Fruit fly (Drosophila melanogaster) whole organism, adult: ENCODE measurements around the gene CG13613.

Experiments used
- CG11617 ChIP-seq: fragments of 200-800 bp; sonication (Bioruptor generic); optimal IDR thresholded peaks from 2 replicates; lab custom pipeline; 2017; ENCODE audit warnings: mild to moderate bottlenecking, missing biosample characterization, missing genetic modification reagents, missing genetic modification characterization
- CG12768 ChIP-seq: fragments of 200-800 bp; sonication (Bioruptor generic); optimal IDR thresholded peaks from 2 replicates; lab custom pipeline; 2017; ENCODE audit warnings: missing biosample characterization, missing genetic modification characterization, mild to moderate bottlenecking, moderate library complexity, missing genetic modification reagents
- CG14711 ChIP-seq: fragments of 200-800 bp; sonication (Bioruptor generic); optimal IDR thresholded peaks from 2 replicates; lab custom pipeline; 2018; ENCODE audit warnings: missing biosample characterization, mild to moderate bottlenecking, missing genetic modification characterization, moderate library complexity
- CG1620 ChIP-seq: fragments of 200-800 bp; sonication (Bioruptor generic); optimal IDR thresholded peaks from 2 replicates; lab custom pipeline; 2016; ENCODE audit warnings: missing biosample characterization, missing genetic modification characterization
- CG33017 ChIP-seq: fragments of 200-800 bp; sonication (Bioruptor generic); optimal IDR thresholded peaks from 2 replicates; lab custom pipeline; 2018; ENCODE audit warnings: missing biosample characterization, mild to moderate bottlenecking, missing genetic modification characterization, moderate library complexity
- CG5204 ChIP-seq: fragments of 200-800 bp; sonication (Bioruptor generic); optimal IDR thresholded peaks from 2 replicates; lab custom pipeline; 2016; ENCODE audit warnings: missing biosample characterization, missing genetic modification characterization
- CG7045 ChIP-seq: fragments of 200-800 bp; sonication (Bioruptor generic); optimal IDR thresholded peaks from 2 replicates; lab custom pipeline; 2017; ENCODE audit warnings: missing biosample characterization, mild to moderate bottlenecking, missing genetic modification characterization
- CG7101 ChIP-seq: fragments of 200-800 bp; sonication (Bioruptor generic); optimal IDR thresholded peaks from 2 replicates; lab custom pipeline; 2018; ENCODE audit warnings: missing biosample characterization, mild to moderate bottlenecking, missing genetic modification characterization, moderate library complexity
- Clk ChIP-seq: fragments of 200-800 bp; sonication (Bioruptor generic); optimal IDR thresholded peaks from 2 replicates; lab custom pipeline; 2017; ENCODE audit warnings: missing biosample characterization, missing genetic modification characterization
- Crg-1 ChIP-seq: fragments of 200-800 bp; sonication (Bioruptor generic); optimal IDR thresholded peaks from 2 replicates; lab custom pipeline; 2016; ENCODE audit warnings: missing biosample characterization, missing genetic modification characterization
- Hr96 ChIP-seq: fragments of 200-800 bp; sonication (Bioruptor generic); optimal IDR thresholded peaks from 2 replicates; lab custom pipeline; 2016; ENCODE audit warnings: missing biosample characterization, missing genetic modification characterization
- Mnt ChIP-seq: fragments of 200-800 bp; sonication (Bioruptor generic); optimal IDR thresholded peaks from 2 replicates; lab custom pipeline; 2016; ENCODE audit warnings: missing biosample characterization, mild to moderate bottlenecking, missing genetic modification characterization
- bab1 ChIP-seq: fragments of 200-800 bp; sonication (Bioruptor generic); optimal IDR thresholded peaks from 3 replicates; lab custom pipeline; 2019; ENCODE audit warnings: missing biosample characterization, mild to moderate bottlenecking, missing genetic modification characterization, moderate library complexity
- cic ChIP-seq: fragments of 200-800 bp; sonication (Bioruptor generic); optimal IDR thresholded peaks from 2 replicates; lab custom pipeline; 2017; ENCODE audit warnings: missing biosample characterization, mild to moderate bottlenecking, missing genetic modification characterization, moderate library complexity
- cnc ChIP-seq, 2 experiments: fragments of >200 bp; optimal IDR thresholded peaks; 2 replicates each; lab custom pipeline; 2017
- kay ChIP-seq: fragments of 200-800 bp; sonication (Bioruptor generic); peaks from one replicate; lab custom pipeline; 2016; ENCODE audit warnings: missing biosample characterization, missing genetic modification characterization, borderline replicate concordance
- ovo ChIP-seq: fragments of 200-800 bp; sonication (Bioruptor generic); optimal IDR thresholded peaks from 2 replicates; lab custom pipeline; 2016; ENCODE audit warnings: missing biosample characterization, missing genetic modification characterization
- pad ChIP-seq: fragments of 200-800 bp; sonication (Bioruptor generic); optimal IDR thresholded peaks from 3 replicates; lab custom pipeline; 2017; ENCODE audit warnings: missing biosample characterization, missing genetic modification characterization, mild to moderate bottlenecking, moderate library complexity, missing genetic modification reagents
- tj ChIP-seq: fragments of 200-800 bp; sonication (Bioruptor generic); optimal IDR thresholded peaks from 3 replicates; lab custom pipeline; 2017; ENCODE audit warnings: missing biosample characterization, mild to moderate bottlenecking, missing genetic modification characterization, moderate library complexity
- toe ChIP-seq: fragments of 200-800 bp; sonication (Bioruptor generic); optimal IDR thresholded peaks from 2 replicates; lab custom pipeline; 2016; ENCODE audit warnings: missing biosample characterization, missing genetic modification characterization

The CG13613 gene

dm6 chr3R:24372662-24373061, 7.3 kb downstream of the CG13613 start, which contains the start of gene CG17782:
Gene CG17782 (minus strand): TSS chr3R:24372762.
- TF ChIP-seq ovo (GFP tag; lab: Kevin White, UChicago), result no peak
- no peak for TF ChIP-seq tj
- no peak for TF ChIP-seq CG5204 (GFP tag; lab: Kevin White, UChicago)
- TF ChIP-seq CG11617, result no peak

- TF ChIP-seq CG1620 (GFP tag; lab: Kevin White, UChicago) (no peak), CG7045 (GFP tag; lab: Kevin White, UChicago) (no peak), CG12768 (GFP tag; lab: Kevin White, UChicago) (no peak), cic (GFP tag; lab: Kevin White, UChicago) (no peak), ovo (GFP tag; lab: Kevin White, UChicago) (no peak), CG5204 (GFP tag; lab: Kevin White, UChicago) (no peak), pad (no peak), Hr96 (GFP tag; lab: Kevin White, UChicago) (no peak), tj (no peak), Mnt (GFP tag; lab: Kevin White, UChicago) (no peak), cnc (optimal IDR thresholded peaks at IDR 0.05; lab: Kevin White, UChicago) (no peak), bab1 (no peak), CG33017 (tag; lab: Kevin White, UChicago) (no peak), Clk (GFP tag; lab: Kevin White, UChicago) (no peak), CG14711 (tag; lab: Kevin White, UChicago) (no peak), CG11617 (no peak), Crg-1 (GFP tag; lab: Kevin White, UChicago) (no peak), toe (GFP tag; lab: Kevin White, UChicago) (no peak), CG7101 (tag; lab: Kevin White, UChicago) (no peak), kay (GFP tag; lab: Kevin White, UChicago) (no peak)
Measured at dm6 chr3R:24375561-24375960, 10.2 kb downstream of the CG13613 start, which contains the start of gene CG17781. Gene CG17781 (minus strand): TSS chr3R:24375661.

dm6 chr3R:24376565-24376964, 11.2 kb downstream of the CG13613 start, which contains the start of gene CG33342:
Gene CG33342 (plus strand): TSS chr3R:24376865.
- TF ChIP-seq toe (GFP tag; lab: Kevin White, UChicago) (no peak), bab1 (no peak)

dm6 chr3R:24384952-24385351, 19.6 kb downstream of the CG13613 start, which contains the start of gene CG17780:
Gene CG17780 (minus strand): TSS chr3R:24385052.
- TF ChIP-seq cnc (optimal IDR thresholded peaks at IDR 0.05; lab: Kevin White, UChicago), result no peak
- TF ChIP-seq CG14711 (tag; lab: Kevin White, UChicago), result no peak
- TF ChIP-seq pad, result no peak
- TF ChIP-seq Crg-1 (GFP tag; lab: Kevin White, UChicago), result no peak
- no peak for TF ChIP-seq toe (GFP tag; lab: Kevin White, UChicago)
- no peak for TF ChIP-seq cic (GFP tag; lab: Kevin White, UChicago)
- no peak for TF ChIP-seq Clk (GFP tag; lab: Kevin White, UChicago)
- TF ChIP-seq CG1620 (GFP tag; lab: Kevin White, UChicago), result no peak
- TF ChIP-seq CG7101 (tag; lab: Kevin White, UChicago), result no peak
- TF ChIP-seq Hr96 (GFP tag; lab: Kevin White, UChicago), result no peak
- no peak for TF ChIP-seq CG7045 (GFP tag; lab: Kevin White, UChicago)
- no peak for TF ChIP-seq Mnt (GFP tag; lab: Kevin White, UChicago)
- TF ChIP-seq CG11617, result no peak
- no peak for TF ChIP-seq bab1
- no peak for TF ChIP-seq CG5204 (GFP tag; lab: Kevin White, UChicago)
- TF ChIP-seq tj, result no peak
- no peak for TF ChIP-seq ovo (GFP tag; lab: Kevin White, UChicago)

dm6 chr3R:24386434-24386833, 21.1 kb downstream of the CG13613 start:
- TF ChIP-seq bab1 (no peak), Mnt (GFP tag; lab: Kevin White, UChicago) (no peak), tj (no peak), toe (GFP tag; lab: Kevin White, UChicago) (no peak), pad (no peak), CG7045 (GFP tag; lab: Kevin White, UChicago) (no peak), cic (GFP tag; lab: Kevin White, UChicago) (no peak), Clk (GFP tag; lab: Kevin White, UChicago) (no peak), CG14711 (tag; lab: Kevin White, UChicago) (no peak), cnc (optimal IDR thresholded peaks at IDR 0.05; lab: Kevin White, UChicago) (no peak), CG7101 (tag; lab: Kevin White, UChicago) (no peak), CG12768 (GFP tag; lab: Kevin White, UChicago) (no peak), CG11617 (no peak)

dm6 chr3R:24390239-24390638, 24.9 kb downstream of the CG13613 start, which contains the start of the genes CG5768 and CG13615:
Gene CG5768 (minus strand): TSS chr3R:24390339.
Gene CG13615 (plus strand): TSS chr3R:24390518.
- TF ChIP-seq CG11617 (no peak), Hr96 (GFP tag; lab: Kevin White, UChicago) (no peak), ovo (GFP tag; lab: Kevin White, UChicago) (no peak)
